Worm (Caenorhabditis elegans) whole organism, mixed stage, embryonic: ENCODE measurements around the gene sre-31.

Experiments
- bed-3 ChIP-seq: fragments of 200-800 bp; sonication (Bioruptor generic); optimal IDR thresholded peaks from 3 replicates; lab custom pipeline; 2018; ENCODE audit warnings: mild to moderate bottlenecking, missing genetic modification characterization, moderate library complexity, missing compliant biosample characterization
- ces-1 ChIP-seq: fragments of 150-350 bp; optimal IDR thresholded peaks from 2 replicates; lab custom pipeline; 2014; ENCODE audit warnings: missing biosample characterization, missing genetic modification reagents, missing genetic modification characterization
- lin-13 ChIP-seq: fragments of 150-350 bp; optimal IDR thresholded peaks from 2 replicates; lab custom pipeline; 2014; ENCODE audit warnings: missing biosample characterization, missing genetic modification characterization
- lsy-2 ChIP-seq: fragments of 150-350 bp; optimal IDR thresholded peaks from 2 replicates; lab custom pipeline; 2014; ENCODE audit warnings: missing biosample characterization, missing genetic modification characterization
- mab-5 ChIP-seq: fragments of 150-350 bp; optimal IDR thresholded peaks from 2 replicates; lab custom pipeline; 2014; ENCODE audit warnings: missing biosample characterization, missing genetic modification characterization
- nhr-12 ChIP-seq: fragments of 150-350 bp; optimal IDR thresholded peaks from 2 replicates; lab custom pipeline; 2014; ENCODE audit warnings: missing biosample characterization, missing genetic modification characterization
- nhr-237 ChIP-seq: fragments of 150-350 bp; optimal IDR thresholded peaks from 2 replicates; lab custom pipeline; 2014; ENCODE audit warnings: missing biosample characterization, missing genetic modification characterization
- nhr-76 ChIP-seq: sonication (generic microtip); optimal IDR thresholded peaks from 2 replicates; lab custom pipeline; 2017; ENCODE audit warnings: missing biosample characterization, missing genetic modification characterization
- pha-4 ChIP-seq: fragments of 150-350 bp; optimal IDR thresholded peaks from 2 replicates; lab custom pipeline; 2018; ENCODE audit warnings: missing biosample characterization, missing genetic modification reagents, missing genetic modification characterization
- unc-62 ChIP-seq: fragments of 150-350 bp; optimal IDR thresholded peaks from 2 replicates; lab custom pipeline; 2014; ENCODE audit warnings: missing biosample characterization, missing genetic modification reagents, missing genetic modification characterization
- zip-8 ChIP-seq: fragments of 150-350 bp; optimal IDR thresholded peaks from 2 replicates; lab custom pipeline; 2014; ENCODE audit warnings: missing biosample characterization, missing genetic modification characterization

DNA sequence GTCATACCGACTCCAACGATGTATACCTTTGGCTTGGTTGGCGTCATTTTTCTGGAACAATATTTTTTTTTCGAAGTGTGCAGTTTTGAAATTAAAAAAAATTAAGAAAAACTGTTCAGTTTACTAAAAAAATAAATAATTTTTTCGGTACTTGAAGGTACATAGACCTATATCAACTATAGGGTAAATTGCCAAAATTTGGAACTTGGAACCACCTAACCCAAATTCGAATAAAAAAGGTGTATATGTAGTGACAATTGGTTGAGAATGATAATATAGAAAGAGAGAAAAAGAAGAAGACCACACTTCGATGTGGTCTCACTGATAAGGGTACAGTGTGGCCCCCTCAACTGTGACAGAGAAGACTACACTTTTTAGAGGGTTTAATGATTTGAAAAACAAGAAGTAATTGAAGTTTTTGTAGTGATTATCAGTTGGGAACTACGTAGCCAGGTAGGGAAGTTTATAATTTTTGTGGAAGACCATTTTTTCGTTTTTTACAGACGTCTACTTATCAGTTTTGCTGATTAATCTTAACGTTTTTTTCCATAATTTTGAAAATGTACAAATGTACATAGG lies 17.1 kb upstream of the sre-31 start, which contains the start of gene daf-22:
- TF ChIP-seq nhr-237 (tag; lab: Kevin White, UChicago) (no peak), pha-4 (tag; lab: Kevin White, UChicago) (no peak), bed-3 (GFP tag; lab: Kevin White, UChicago) (no peak), zip-8 (tag; lab: Kevin White, UChicago) (no peak), nhr-12 (tag; lab: Kevin White, UChicago) (no peak), lsy-2 (tag; lab: Kevin White, UChicago) (no peak), nhr-76 (tag; lab: Kevin White, UChicago) (no peak), mab-5 (tag; lab: Kevin White, UChicago) (no peak), ces-1 (GFP tag; lab: Kevin White, UChicago) (no peak), unc-62 (GFP tag; lab: Kevin White, UChicago) (no peak), lin-13 (no peak)
